Fruit fly (Drosophila melanogaster) S2 (cell line): ENCODE data around the gene for.

Experiments
- CG8478 ChIP-seq: fragments of >200 bp; optimal IDR thresholded peaks from 2 replicates; lab custom pipeline; 2018
- CTCF ChIP-seq, 2 experiments: fragments of >200 bp; optimal IDR thresholded peaks; 2 replicates each; lab custom pipeline; 2018

DNA sequence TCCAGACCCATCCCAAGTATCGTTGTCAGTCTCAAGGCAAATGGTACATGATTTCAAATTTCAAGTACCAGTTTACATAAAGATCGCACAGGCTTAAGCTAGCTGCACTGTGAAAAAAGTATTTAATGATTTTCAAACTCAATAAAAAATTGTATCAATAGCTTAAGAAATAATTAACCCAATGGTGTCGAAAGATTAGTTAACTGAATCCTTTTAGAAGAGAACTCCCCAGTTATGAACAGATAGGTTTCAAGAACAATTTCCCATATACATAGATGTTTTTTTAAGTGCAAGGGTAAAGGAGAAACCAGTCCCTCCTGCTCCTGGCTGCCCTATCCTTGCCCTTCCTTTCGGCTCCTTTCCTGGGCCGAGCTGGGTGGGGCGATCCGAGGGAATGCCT is 74.1 kb downstream of the for start:
- TF ChIP-seq CG8478 (lab: Kevin White, UChicago) (no peak), CTCF (optimal IDR thresholded peaks at IDR 0.05; lab: Kevin White, UChicago) (no peak)
